Worm (Caenorhabditis elegans) whole organism, early embryonic: ENCODE results near the gene rpa-1.

ENCODE experiments used
- B0310.2 ChIP-seq: sonication (generic microtip); optimal IDR thresholded peaks from 2 replicates; lab custom pipeline; 2016; ENCODE audit warnings: mild to moderate bottlenecking, missing genetic modification characterization, missing compliant biosample characterization
- pes-1 ChIP-seq: fragments of 200-800 bp; sonication (Bioruptor generic); IDR thresholded peaks from 2 replicates; pipeline ENCODE4 v1.3.6; 2022; ENCODE audit warnings: missing genetic modification reagents, missing genetic modification characterization, missing compliant biosample characterization

- no peak for TF ChIP-seq B0310.2
- TF ChIP-seq pes-1 (GFP tag; lab: Robert Waterston, UW): no peak
Observed at ce11 chrII:7631677-7632210, 32.6 kb upstream of the rpa-1 start.
